Worm (Caenorhabditis elegans) whole organism, L4 larva: ENCODE results near the gene F31B12.3.

Source experiments
- D1046.2 ChIP-seq: fragments of 200-800 bp; sonication (Bioruptor generic); IDR thresholded peaks from 2 replicates; pipeline ENCODE4 v1.3.6; 2022; ENCODE audit warnings: missing genetic modification characterization, missing compliant biosample characterization
- F10B5.3 ChIP-seq: sonication (generic microtip); optimal IDR thresholded peaks from 2 replicates; lab custom pipeline; 2016; ENCODE audit warnings: mild to moderate bottlenecking, missing genetic modification characterization, missing compliant biosample characterization
- F37D6.2 ChIP-seq: sonication (generic microtip); optimal IDR thresholded peaks from 2 replicates; lab custom pipeline; 2016; ENCODE audit warnings: mild to moderate bottlenecking, missing genetic modification characterization, missing compliant biosample characterization
- F49E8.2 ChIP-seq: sonication (generic microtip); optimal IDR thresholded peaks from 2 replicates; lab custom pipeline; 2016; ENCODE audit warnings: missing compliant biosample characterization, mild to moderate bottlenecking, missing genetic modification characterization, borderline replicate concordance
- R02D3.7 ChIP-seq: fragments of 150-350 bp; sonication (generic microtip); optimal IDR thresholded peaks from 3 replicates; lab custom pipeline; 2014; ENCODE audit warnings: missing biosample characterization, missing genetic modification characterization
- T20F7.1 ChIP-seq: fragments of 200-800 bp; sonication (Bioruptor generic); optimal IDR thresholded peaks from 2 replicates; lab custom pipeline; 2018; ENCODE audit warnings: mild to moderate bottlenecking, missing genetic modification characterization, missing compliant biosample characterization
- Y48G9A.11 ChIP-seq: fragments of 200-800 bp; sonication (Bioruptor generic); IDR thresholded peaks from 2 replicates; pipeline ENCODE4 v1.3.6; 2022; ENCODE audit warnings: missing genetic modification reagents, missing genetic modification characterization, missing compliant biosample characterization
- Y75B8A.6 ChIP-seq: fragments of 200-800 bp; sonication (Bioruptor generic); IDR thresholded peaks from 2 replicates; pipeline ENCODE4 v1.3.6; 2022; ENCODE audit warnings: missing genetic modification reagents, missing genetic modification characterization, missing compliant biosample characterization
- ZK337.2 ChIP-seq: fragments of 200-800 bp; sonication (Bioruptor generic); IDR thresholded peaks from 2 replicates; pipeline ENCODE4 v1.3.6; 2022; ENCODE audit warnings: missing genetic modification reagents, missing genetic modification characterization, missing compliant biosample characterization
- ZK546.5 ChIP-seq, 2 experiments: sonication (generic microtip); optimal IDR thresholded peaks; 2 replicates each; lab custom pipeline; 2017; ENCODE audit warnings: missing biosample characterization in 2 of 2, missing genetic modification characterization in 2 of 2
- aha-1 ChIP-seq: fragments of 150-350 bp; peaks from one replicate; lab custom pipeline; 2014; ENCODE audit warnings: missing biosample characterization, missing genetic modification characterization
- ama-1 ChIP-seq: fragments of 150-350 bp; optimal IDR thresholded peaks from 2 replicates; lab custom pipeline; 2014; ENCODE audit warnings: inconsistent platforms, mixed read lengths
- attf-4 ChIP-seq: sonication (generic microtip); optimal IDR thresholded peaks from 3 replicates; lab custom pipeline; 2017; ENCODE audit warnings: missing biosample characterization, missing genetic modification characterization
- ceh-44 ChIP-seq: fragments of 200-800 bp; sonication (Bioruptor generic); IDR thresholded peaks from 2 replicates; pipeline ENCODE4 v1.3.6; 2022; ENCODE audit warnings: missing genetic modification reagents, missing genetic modification characterization, missing compliant biosample characterization
- daf-19 ChIP-seq: fragments of 200-800 bp; sonication (Bioruptor generic); conservative IDR thresholded peaks from 2 replicates; pipeline ENCODE4 v1.3.6; 2022; ENCODE audit warnings: missing genetic modification characterization, missing compliant biosample characterization
- dmd-6 ChIP-seq: fragments of 200-800 bp; sonication (Bioruptor generic); IDR thresholded peaks from 2 replicates; pipeline ENCODE4 v1.3.6; 2022; ENCODE audit warnings: missing genetic modification reagents, missing genetic modification characterization, missing compliant biosample characterization
- dmd-9 ChIP-seq: fragments of 200-800 bp; sonication (Bioruptor generic); IDR thresholded peaks from 2 replicates; pipeline ENCODE4 v1.3.6; 2022; ENCODE audit warnings: missing genetic modification reagents, missing genetic modification characterization, missing compliant biosample characterization
- dpl-1 ChIP-seq: fragments of 150-350 bp; optimal IDR thresholded peaks from 2 replicates; lab custom pipeline; 2014; ENCODE audit warnings: missing biosample characterization, missing genetic modification reagents, missing genetic modification characterization
- duxl-1 ChIP-seq: sonication (generic microtip); optimal IDR thresholded peaks from 2 replicates; lab custom pipeline; 2016; ENCODE audit warnings: mild to moderate bottlenecking, missing genetic modification characterization, moderate library complexity, missing compliant biosample characterization; ENCODE audit not compliant: poor library complexity
- dve-1 ChIP-seq: sonication (generic microtip); optimal IDR thresholded peaks from 2 replicates; lab custom pipeline; 2017; ENCODE audit warnings: antibody characterized with exemption, mild to moderate bottlenecking, missing genetic modification characterization, missing compliant biosample characterization; ENCODE audit not compliant: insufficient read depth
- egl-27 ChIP-seq: sonication (generic microtip); optimal IDR thresholded peaks from 3 replicates; lab custom pipeline; 2017; ENCODE audit warnings: missing biosample characterization, missing genetic modification reagents, missing genetic modification characterization
- hif-1 ChIP-seq, 2 experiments: sonication (generic microtip); optimal IDR thresholded peaks; 2 replicates each; lab custom pipeline; 2016 to 2017; ENCODE audit warnings: missing compliant biosample characterization in 2 of 2, missing genetic modification characterization in 2 of 2, missing genetic modification reagents in 2 of 2, missing genotype in 2 of 2, mild to moderate bottlenecking in 1 of 2
- hlh-30 ChIP-seq: sonication (generic microtip); optimal IDR thresholded peaks from 2 replicates; lab custom pipeline; 2017; ENCODE audit warnings: antibody characterized with exemption, mild to moderate bottlenecking, missing genetic modification characterization, missing compliant biosample characterization; ENCODE audit not compliant: insufficient read depth
- lin-29 ChIP-seq: fragments of 200-800 bp; sonication (Bioruptor generic); IDR thresholded peaks from 2 replicates; pipeline ENCODE4 v1.3.6; 2022; ENCODE audit warnings: missing genetic modification reagents, missing genetic modification characterization, missing compliant biosample characterization
- madf-5 ChIP-seq, 2 experiments: fragments of 200-800 bp; sonication (Bioruptor generic); IDR thresholded peaks; 2 replicates each; pipeline ENCODE4 v1.3.6; 2022; ENCODE audit warnings: missing compliant biosample characterization in 2 of 2, missing genetic modification characterization in 2 of 2
- madf-9 ChIP-seq: fragments of 200-800 bp; sonication (Bioruptor generic); conservative IDR thresholded peaks from 2 replicates; pipeline ENCODE4 v1.3.6; 2022; ENCODE audit warnings: missing genetic modification reagents, missing genetic modification characterization, missing compliant biosample characterization
- mdt-29 ChIP-seq: fragments of 200-800 bp; sonication (Bioruptor generic); IDR thresholded peaks from 2 replicates; pipeline ENCODE4 v1.3.6; 2022; ENCODE audit warnings: missing genetic modification reagents, missing genetic modification characterization, missing compliant biosample characterization
- mes-2 ChIP-seq: sonication (generic microtip); optimal IDR thresholded peaks from 2 replicates; lab custom pipeline; 2016; ENCODE audit warnings: missing genotype, mild to moderate bottlenecking, missing genetic modification characterization, missing compliant biosample characterization; ENCODE audit not compliant: poor library complexity, severe bottlenecking
- mxl-2 ChIP-seq: fragments of 200-800 bp; sonication (Bioruptor generic); conservative IDR thresholded peaks from 2 replicates; pipeline ENCODE4 v1.3.6; 2022; ENCODE audit warnings: missing genetic modification reagents, missing genetic modification characterization, missing compliant biosample characterization
- nhr-10 ChIP-seq: fragments of 150-350 bp; optimal IDR thresholded peaks from 2 replicates; lab custom pipeline; 2014; ENCODE audit warnings: missing biosample characterization, missing genetic modification characterization
- nhr-102 ChIP-seq: sonication (generic microtip); optimal IDR thresholded peaks from 2 replicates; lab custom pipeline; 2016; ENCODE audit warnings: mild to moderate bottlenecking, missing genetic modification characterization, moderate library complexity, missing compliant biosample characterization
- nhr-11 ChIP-seq: fragments of 150-350 bp; optimal IDR thresholded peaks from 2 replicates; lab custom pipeline; 2014; ENCODE audit warnings: missing biosample characterization, missing genetic modification characterization
- nhr-25 ChIP-seq: sonication (generic microtip); optimal IDR thresholded peaks from 2 replicates; lab custom pipeline; 2017; ENCODE audit warnings: missing genetic modification characterization, mild to moderate bottlenecking, missing compliant biosample characterization, antibody characterized with exemption, moderate library complexity, borderline replicate concordance; ENCODE audit not compliant: insufficient read depth
- nhr-28 ChIP-seq: fragments of 150-350 bp; optimal IDR thresholded peaks from 2 replicates; lab custom pipeline; 2014; ENCODE audit warnings: missing biosample characterization, missing genetic modification characterization
- nhr-41 ChIP-seq: fragments of 200-800 bp; sonication (Bioruptor generic); IDR thresholded peaks from 2 replicates; pipeline ENCODE4 v1.3.6; 2022; ENCODE audit warnings: missing genetic modification reagents, missing genetic modification characterization, missing compliant biosample characterization
- nhr-42 ChIP-seq: fragments of 200-800 bp; sonication (Bioruptor generic); IDR thresholded peaks from 2 replicates; pipeline ENCODE4 v1.3.6; 2022; ENCODE audit warnings: missing genetic modification characterization, missing compliant biosample characterization
- nhr-6 ChIP-seq: fragments of 150-350 bp; optimal IDR thresholded peaks from 2 replicates; lab custom pipeline; 2014; ENCODE audit warnings: missing biosample characterization, missing genetic modification characterization
- pha-4 ChIP-seq, 2 experiments: fragments of 150-350 bp in 1 of 2; fragments of 200-800 bp in 1 of 2; sonication (Bioruptor generic) in 1 of 2; IDR thresholded peaks in 1 of 2; optimal IDR thresholded peaks in 1 of 2; 2 replicates each; pipeline versions ENCODE4 v1.3.6 to Lab custom; 2014 to 2022; ENCODE audit warnings: missing genetic modification characterization in 2 of 2, missing genetic modification reagents in 2 of 2, missing biosample characterization in 1 of 2, missing compliant biosample characterization in 1 of 2
- set-16 ChIP-seq: fragments of 200-800 bp; sonication (Bioruptor generic); IDR thresholded peaks from 2 replicates; pipeline ENCODE4 v1.3.6; 2022; ENCODE audit warnings: missing genetic modification reagents, missing genetic modification characterization, missing compliant biosample characterization
- skn-1 ChIP-seq: fragments of 150-350 bp; optimal IDR thresholded peaks from 2 replicates; lab custom pipeline; 2014; ENCODE audit warnings: missing biosample characterization, missing genetic modification characterization
- spr-3 ChIP-seq: fragments of 200-800 bp; sonication (Bioruptor generic); optimal IDR thresholded peaks from 2 replicates; lab custom pipeline; 2018; ENCODE audit warnings: mild to moderate bottlenecking, missing genetic modification characterization, missing compliant biosample characterization
- tag-97 ChIP-seq: fragments of 200-800 bp; sonication (Bioruptor generic); IDR thresholded peaks from 2 replicates; pipeline ENCODE4 v1.3.6; 2022; ENCODE audit warnings: missing genetic modification characterization, missing compliant biosample characterization
- unc-62 ChIP-seq, 3 experiments: fragments of 150-350 bp in 1 of 3; sonication (generic microtip); optimal IDR thresholded peaks in 2 of 3; peaks in 1 of 3; 1 replicate in 1 of 3; 2 replicates in 2 of 3; lab custom pipeline; 2014 to 2017; ENCODE audit warnings: missing biosample characterization in 3 of 3, missing genetic modification characterization in 3 of 3, missing genetic modification reagents in 3 of 3, missing genotype in 1 of 3
- vab-7 ChIP-seq: fragments of 200-800 bp; sonication (Bioruptor generic); IDR thresholded peaks from 2 replicates; pipeline ENCODE4 v1.3.6; 2022; ENCODE audit warnings: missing genetic modification reagents, missing genetic modification characterization, missing compliant biosample characterization
- zfp-3 ChIP-seq: fragments of 200-800 bp; sonication (Bioruptor generic); conservative IDR thresholded peaks from 2 replicates; pipeline ENCODE4 v1.3.6; 2022; ENCODE audit warnings: missing genetic modification reagents, missing genetic modification characterization, missing compliant biosample characterization
- zip-11 ChIP-seq: fragments of 200-800 bp; sonication (Bioruptor generic); IDR thresholded peaks from 2 replicates; pipeline ENCODE4 v1.3.6; 2022; ENCODE audit warnings: missing genetic modification characterization, missing compliant biosample characterization
- zip-2 ChIP-seq: fragments of 150-350 bp; optimal IDR thresholded peaks from 2 replicates; lab custom pipeline; 2014; ENCODE audit warnings: missing biosample characterization, missing genetic modification characterization
- ztf-11 ChIP-seq: fragments of 150-350 bp; optimal IDR thresholded peaks from 2 replicates; lab custom pipeline; 2014; ENCODE audit warnings: missing biosample characterization, missing genetic modification characterization
- ztf-7 ChIP-seq: fragments of 150-350 bp; optimal IDR thresholded peaks from 2 replicates; lab custom pipeline; 2014; ENCODE audit warnings: missing biosample characterization, missing genetic modification characterization

The F31B12.3 gene

DNA sequence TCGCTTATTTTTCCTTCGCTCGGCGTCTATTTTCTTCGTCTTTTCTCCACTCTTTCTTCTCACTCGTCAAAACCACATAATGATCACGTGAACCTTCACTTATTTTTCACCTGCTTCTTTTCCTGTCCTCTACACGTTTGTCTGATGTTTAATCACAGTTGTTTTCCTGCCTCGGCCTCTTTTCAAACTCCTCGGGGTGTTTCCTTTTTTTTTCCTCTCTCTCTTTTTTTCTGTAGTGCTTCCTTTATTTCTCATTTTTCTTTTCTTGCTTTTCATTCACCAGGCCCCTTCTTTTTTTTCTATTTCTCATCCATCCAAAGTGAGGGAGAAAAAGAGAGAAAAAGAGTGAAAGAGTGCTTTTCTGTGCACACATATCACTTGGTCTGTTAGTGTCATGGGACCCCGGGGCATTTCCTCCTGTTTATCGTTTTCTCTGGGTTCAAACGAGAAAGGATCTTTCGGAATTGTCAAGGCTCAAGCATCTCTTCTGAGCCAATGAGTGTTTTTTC is 49.4 kb downstream of the F31B12.3 start (continued):
- peak; percentile 46 for TF ChIP-seq T20F7.1 (GFP tag; lab: Kevin White, UChicago)
- TF ChIP-seq hif-1 (tag; optimal IDR thresholded peaks at IDR 0.05; lab: Kevin White, UChicago), result peak; percentile 39 to 76
- TF ChIP-seq nhr-28, result peak; percentile 89
- peak in 1 of 2 experiments; percentile 100 for TF ChIP-seq unc-62 (GFP tag; optimal IDR thresholded peaks at IDR 0.05 in 1 of 2; lab: Kevin White, UChicago)
- TF ChIP-seq unc-62 (tag; optimal IDR thresholded peaks at IDR 0.05; lab: Kevin White, UChicago), result no peak
- no peak for TF ChIP-seq ZK546.5 (tag; optimal IDR thresholded peaks at IDR 0.05; lab: Kevin White, UChicago)
- peak; percentile 48 for TF ChIP-seq zip-2 (tag; lab: Kevin White, UChicago)
- TF ChIP-seq D1046.2, result no peak
- no peak for TF ChIP-seq tag-97 (GFP tag; lab: Robert Waterston, UW)
- peak; percentile 93 for TF ChIP-seq dmd-6 (GFP tag; lab: Robert Waterston, UW)
- no peak for TF ChIP-seq daf-19 (GFP tag; lab: Robert Waterston, UW)
- TF ChIP-seq hlh-30 (tag; lab: Kevin White, UChicago), result peak; percentile 97
- TF ChIP-seq nhr-102, result peak; percentile 29
- no peak for TF ChIP-seq ama-1 (lab: Kevin White, UChicago)
- peak; percentile 92 for TF ChIP-seq nhr-11 (tag; lab: Kevin White, UChicago)
- no peak for TF ChIP-seq attf-4 (tag; lab: Kevin White, UChicago)
- peak; percentile 41 for TF ChIP-seq mes-2 (tag; lab: Kevin White, UChicago)
- TF ChIP-seq nhr-42 (GFP tag; lab: Robert Waterston, UW), result no peak
- 0 out of 2 replicates have a peak, but pooled peaks have one; percentile 45 for TF ChIP-seq lin-29 (GFP tag; lab: Robert Waterston, UW)
- TF ChIP-seq F49E8.2 (tag; lab: Kevin White, UChicago), result no peak
- TF ChIP-seq dmd-9 (GFP tag; lab: Robert Waterston, UW), result no peak
- no peak for TF ChIP-seq ceh-44
- no peak for TF ChIP-seq spr-3 (GFP tag; lab: Kevin White, UChicago)
- TF ChIP-seq egl-27, result no peak
- no peak for TF ChIP-seq ZK337.2 (GFP tag; lab: Robert Waterston, UW)
- TF ChIP-seq vab-7 (GFP tag; lab: Robert Waterston, UW), result no peak
- peak; percentile 66 for TF ChIP-seq set-16 (GFP tag; lab: Robert Waterston, UW)
- no peak for TF ChIP-seq ztf-11
- TF ChIP-seq R02D3.7 (tag; lab: Kevin White, UChicago), result no peak
- no peak for TF ChIP-seq F10B5.3 (tag; lab: Kevin White, UChicago)
- TF ChIP-seq zfp-3 (GFP tag; lab: Robert Waterston, UW), result no peak
- no peak for TF ChIP-seq ztf-7 (tag; lab: Kevin White, UChicago)
- TF ChIP-seq nhr-10 (tag; lab: Kevin White, UChicago), result peak; percentile 70
- TF ChIP-seq dpl-1 (GFP tag; lab: Kevin White, UChicago), result peak; percentile 28
- no peak for TF ChIP-seq madf-5 (GFP tag; IDR thresholded peaks at IDR 0.05; lab: Robert Waterston, UW)
- TF ChIP-seq zip-11 (GFP tag; lab: Robert Waterston, UW), result no peak
- TF ChIP-seq dve-1 (tag; lab: Kevin White, UChicago), result peak; percentile 91
- TF ChIP-seq duxl-1, result no peak
- peak; percentile 84 for TF ChIP-seq mxl-2
- no peak for TF ChIP-seq nhr-41 (GFP tag; lab: Robert Waterston, UW)
- TF ChIP-seq Y48G9A.11 (GFP tag; lab: Robert Waterston, UW), result no peak
- no peak for TF ChIP-seq Y75B8A.6 (GFP tag; lab: Robert Waterston, UW)
- no peak for TF ChIP-seq nhr-25 (tag; lab: Kevin White, UChicago)
- TF ChIP-seq aha-1 (tag; lab: Kevin White, UChicago), result peak; percentile 97
- TF ChIP-seq madf-9 (GFP tag; lab: Robert Waterston, UW), result 0 out of 2 replicates have a peak, but pooled peaks have one; percentile 41
- TF ChIP-seq mdt-29, result no peak
- TF ChIP-seq pha-4 (GFP tag; IDR thresholded peaks at IDR 0.05; lab: Robert Waterston, UW), result peak; percentile 70
- peak; percentile 78 for TF ChIP-seq pha-4 (tag; optimal IDR thresholded peaks at IDR 0.05; lab: Kevin White, UChicago)
- TF ChIP-seq skn-1 (tag; lab: Kevin White, UChicago), result no peak
- TF ChIP-seq nhr-6 (tag; lab: Kevin White, UChicago), result no peak
- peak; percentile 66 for TF ChIP-seq F37D6.2
